Fruit fly (Drosophila melanogaster) S2 (cell line): ENCODE measurements around the gene CG10804.

Source experiments
- CG8478 ChIP-seq: fragments of >200 bp; optimal IDR thresholded peaks from 2 replicates; lab custom pipeline; 2018
- CTCF ChIP-seq, 2 experiments: fragments of >200 bp; optimal IDR thresholded peaks; 2 replicates each; lab custom pipeline; 2018

dm6 chrX:3451250-3451786 lies 30.8 kb downstream of the CG10804 start:
- no peak for TF ChIP-seq CG8478
- TF ChIP-seq CTCF (optimal IDR thresholded peaks at IDR 0.05; lab: Kevin White, UChicago), result no peak
